Worm (Caenorhabditis elegans) whole organism, late embryonic: ENCODE measurements around the gene F08G2.5.
"Not testable (repeated sequence)": the region's sequence is repeated elsewhere in the genome, so short reads cannot be mapped to it uniquely, and the experiment has no call there.

Experiments
- lim-6 ChIP-seq: sonication (generic microtip); optimal IDR thresholded peaks from 2 replicates; lab custom pipeline; 2016; ENCODE audit warnings: missing genetic modification characterization, missing compliant biosample characterization
- lin-11 ChIP-seq: fragments of 200-800 bp; sonication (Bioruptor generic); optimal IDR thresholded peaks from 2 replicates; lab custom pipeline; 2018; ENCODE audit warnings: mild to moderate bottlenecking, missing genetic modification characterization, missing compliant biosample characterization

- not testable (repeated sequence) for TF ChIP-seq lim-6 (tag; lab: Kevin White, UChicago); lin-11
These were observed 4.1 kb downstream of the F08G2.5 start for ce11 chrII:13829123-13829996.
